Fruit fly (Drosophila melanogaster): ENCODE results near the gene Gas41.

The Gas41 gene

DNA sequence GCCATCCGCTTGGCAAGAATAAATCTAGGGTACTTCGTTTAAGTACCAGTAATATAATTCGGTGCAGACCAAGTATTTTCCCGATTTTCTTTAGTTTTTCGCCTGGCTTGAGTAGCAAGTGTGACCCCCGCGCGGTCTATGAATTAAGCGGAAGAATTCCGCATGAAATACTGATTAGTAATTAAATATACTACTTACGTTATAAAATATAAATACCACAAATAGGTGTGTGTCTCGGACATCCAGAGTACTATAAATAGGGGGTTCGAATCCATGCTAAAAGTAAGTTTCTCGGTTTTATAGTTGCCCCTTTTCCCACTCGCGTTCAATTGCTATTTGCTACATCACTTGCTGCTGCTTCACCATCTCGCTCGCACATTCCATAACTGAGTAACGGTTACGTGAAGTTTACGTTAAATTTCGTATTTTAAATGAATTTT is 21.6 kb upstream of the Gas41 start, which contains the start of gene snRNP-U1-70K (continued):
- TF ChIP-seq nerfin-1 (tag; optimal IDR thresholded peaks at IDR 0.05), result peak; percentile 87
- TF ChIP-seq lola (GFP tag; optimal IDR thresholded peaks at IDR 0.05), result no peak
- no peak for TF ChIP-seq Blimp-1 (GFP tag; optimal IDR thresholded peaks at IDR 0.05)
- no peak for TF ChIP-seq CG12236 (GFP tag; optimal IDR thresholded peaks at IDR 0.05)
- TF ChIP-seq btn (GFP tag; optimal IDR thresholded peaks at IDR 0.05), result no peak
- TF ChIP-seq fd64A (GFP tag; optimal IDR thresholded peaks at IDR 0.05), result no peak
- no peak for TF ChIP-seq tgo (GFP tag; IDR thresholded peaks at IDR 0.05)
- no peak for TF ChIP-seq CG10366 (GFP tag; IDR thresholded peaks at IDR 0.05)
- no peak for TF ChIP-seq H15 (GFP tag; IDR thresholded peaks at IDR 0.05)
- no peak for TF ChIP-seq sc (optimal IDR thresholded peaks at IDR 0.05)
- TF ChIP-seq sc (GFP tag; optimal IDR thresholded peaks at IDR 0.05), result no peak
- no peak for TF ChIP-seq CG10147 (GFP tag; optimal IDR thresholded peaks at IDR 0.05)
- TF ChIP-seq CG4328 (GFP tag; optimal IDR thresholded peaks at IDR 0.05), result no peak
- TF ChIP-seq Pdp1 (GFP tag; optimal IDR thresholded peaks at IDR 0.05), result peak in 1 of 2 experiments; percentile 54
- TF ChIP-seq HLHmδ (GFP tag; optimal IDR thresholded peaks at IDR 0.05), result no peak
- no peak for TF ChIP-seq CG13123 (GFP tag; optimal IDR thresholded peaks at IDR 0.05)
- TF ChIP-seq so (GFP tag; IDR thresholded peaks at IDR 0.05), result no peak
- TF ChIP-seq CG16815 (GFP tag; optimal IDR thresholded peaks at IDR 0.05), result no peak
- TF ChIP-seq lmd (GFP tag; IDR thresholded peaks at IDR 0.05), result no peak
- TF ChIP-seq ac (GFP tag; optimal IDR thresholded peaks at IDR 0.05), result no peak
- TF ChIP-seq Ets97D (GFP tag; optimal IDR thresholded peaks at IDR 0.05), result peak; percentile 46
- no peak for TF ChIP-seq kah (GFP tag; optimal IDR thresholded peaks at IDR 0.05)
- no peak for TF ChIP-seq CG17568 (GFP tag; optimal IDR thresholded peaks at IDR 0.05)
- TF ChIP-seq CG11695 (GFP tag; IDR thresholded peaks at IDR 0.05), result no peak
- TF ChIP-seq Ptx1 (GFP tag; IDR thresholded peaks at IDR 0.05), result no peak
- TF ChIP-seq CG6683 (GFP tag; optimal IDR thresholded peaks at IDR 0.05), result no peak
- TF ChIP-seq CG11247 (GFP tag; IDR thresholded peaks at IDR 0.05), result peak; percentile 19; the same call in 1 of the 2 replicates
- TF ChIP-seq CG4820 (GFP tag; optimal IDR thresholded peaks at IDR 0.05), result no peak
- no peak for TF ChIP-seq CG16813 (GFP tag; IDR thresholded peaks at IDR 0.05; ENCODE audit: partially characterized antibody)
- TF ChIP-seq Abd-B (GFP tag; optimal IDR thresholded peaks at IDR 0.05), result peak; percentile 52
- no peak for TF ChIP-seq lov (optimal IDR thresholded peaks at IDR 0.05)
- TF ChIP-seq lov (GFP tag; IDR thresholded peaks at IDR 0.05), result no peak
- TF ChIP-seq wdn (GFP tag; IDR thresholded peaks at IDR 0.05), result no peak
- no peak for TF ChIP-seq CG31224 (GFP tag; IDR thresholded peaks at IDR 0.05)
- TF ChIP-seq CG3281 (GFP tag; optimal IDR thresholded peaks at IDR 0.05), result no peak
- TF ChIP-seq ewg (GFP tag; optimal IDR thresholded peaks at IDR 0.05), result no peak
- TF ChIP-seq CG15696 (tag; optimal IDR thresholded peaks at IDR 0.05), result no peak
- TF ChIP-seq yki (optimal IDR thresholded peaks at IDR 0.05), result no peak
- no peak for TF ChIP-seq CG11398 (GFP tag; optimal IDR thresholded peaks at IDR 0.05)
- no peak for TF ChIP-seq CG1603 (tag; optimal IDR thresholded peaks at IDR 0.05)
- no peak for TF ChIP-seq trh (GFP tag; optimal IDR thresholded peaks at IDR 0.05)
- no peak for TF ChIP-seq ind (GFP tag; optimal IDR thresholded peaks at IDR 0.05)
- no peak for TF ChIP-seq crp (GFP tag; optimal IDR thresholded peaks at IDR 0.05)
- no peak for TF ChIP-seq hbn (GFP tag; IDR thresholded peaks at IDR 0.05; ENCODE audit: partially characterized antibody)
- no peak for TF ChIP-seq gsb-n (tag; optimal IDR thresholded peaks at IDR 0.05)
- TF ChIP-seq CG9932 (GFP tag; IDR thresholded peaks at IDR 0.05), result peak; percentile 44
- peak; percentile 55 for TF ChIP-seq Adf1 (GFP tag; IDR thresholded peaks at IDR 0.05)
- no peak for TF ChIP-seq gsb (GFP tag; IDR thresholded peaks at IDR 0.05)
- TF ChIP-seq NC2β (GFP tag; optimal IDR thresholded peaks at IDR 0.05), result no peak
- no peak for TF ChIP-seq CG16779 (GFP tag; IDR thresholded peaks at IDR 0.05)
- no peak for TF ChIP-seq CG13775 (GFP tag; optimal IDR thresholded peaks at IDR 0.05)
- TF ChIP-seq Jarid2 (GFP tag; optimal IDR thresholded peaks at IDR 0.05), result no peak

Measured in whole organism, embryonic.